Worm (Caenorhabditis elegans) whole organism, late embryonic: ENCODE measurements around the gene cest-1.1.

Source experiments
- ets-4 ChIP-seq: sonication (generic microtip); optimal IDR thresholded peaks from 2 replicates; lab custom pipeline; 2016; ENCODE audit warnings: missing genetic modification characterization, missing compliant biosample characterization
- hlh-15 ChIP-seq: sonication (generic microtip); optimal IDR thresholded peaks from 2 replicates; lab custom pipeline; 2016; ENCODE audit warnings: missing genetic modification characterization, missing compliant biosample characterization
- pha-2 ChIP-seq: sonication (generic microtip); optimal IDR thresholded peaks from 2 replicates; lab custom pipeline; 2017; ENCODE audit warnings: mild to moderate bottlenecking, missing genetic modification characterization, missing compliant biosample characterization

DNA sequence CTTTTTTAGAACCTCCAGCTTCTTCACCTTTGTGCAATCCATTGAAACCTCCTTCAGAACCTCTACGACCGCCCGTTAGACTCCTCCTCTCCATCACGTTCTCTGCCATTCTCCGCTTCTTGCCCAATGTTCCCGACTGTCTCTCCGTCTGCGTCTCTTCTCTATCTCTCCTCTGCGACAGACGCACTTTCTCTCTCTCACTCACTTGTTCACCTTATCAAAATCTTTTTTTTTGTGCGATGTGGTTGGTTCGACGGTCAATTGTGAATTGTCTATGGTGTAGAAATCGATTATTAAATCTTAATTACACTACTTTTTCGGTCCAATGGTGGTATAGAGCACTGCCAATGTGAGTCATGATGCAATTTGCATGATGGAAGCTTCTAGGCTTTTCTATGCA, 26.9 kb upstream of the cest-1.1 start, which contains the start of gene atfs-1:
- TF ChIP-seq hlh-15 (tag; lab: Kevin White, UChicago), result no peak
- TF ChIP-seq pha-2, result no peak
- TF ChIP-seq ets-4, result no peak
